Worm (Caenorhabditis elegans) whole organism, young adult: ENCODE data around the gene tre-2.

Experiments
- B0019.2 ChIP-seq: fragments of 200-800 bp; sonication (Bioruptor generic); conservative IDR thresholded peaks from 2 replicates; pipeline ENCODE4 v1.3.6; 2022; ENCODE audit warnings: missing genetic modification reagents, missing genetic modification characterization, missing compliant biosample characterization
- C17E4.6 ChIP-seq: fragments of 200-800 bp; sonication (Bioruptor generic); IDR thresholded peaks from 2 replicates; pipeline ENCODE4 v1.3.6; 2022; ENCODE audit warnings: missing genetic modification reagents, missing genetic modification characterization, missing compliant biosample characterization
- D2030.7 ChIP-seq: fragments of 200-800 bp; sonication (Bioruptor generic); IDR thresholded peaks from 2 replicates; pipeline ENCODE4 v1.3.6; 2022; ENCODE audit warnings: missing genetic modification reagents, missing genetic modification characterization, missing compliant biosample characterization
- F23B12.7 ChIP-seq: sonication (generic microtip); optimal IDR thresholded peaks from 2 replicates; lab custom pipeline; 2017; ENCODE audit warnings: missing genetic modification characterization, mild to moderate bottlenecking, missing compliant biosample characterization, antibody characterized with exemption, moderate library complexity; ENCODE audit not compliant: insufficient read depth
- F33H1.4 ChIP-seq: fragments of 200-800 bp; sonication (Bioruptor generic); IDR thresholded peaks from 2 replicates; pipeline ENCODE4 v1.3.6; 2022; ENCODE audit warnings: missing genetic modification reagents, missing genetic modification characterization, missing compliant biosample characterization
- F49E8.2 ChIP-seq: sonication (generic microtip); optimal IDR thresholded peaks from 3 replicates; lab custom pipeline; 2017; ENCODE audit warnings: missing genetic modification characterization, mild to moderate bottlenecking, missing compliant biosample characterization, antibody characterized with exemption, moderate library complexity; ENCODE audit not compliant: insufficient read depth
- F52B5.7 ChIP-seq: sonication (generic microtip); optimal IDR thresholded peaks from 2 replicates; lab custom pipeline; 2016; ENCODE audit warnings: mild to moderate bottlenecking, missing genetic modification characterization, missing compliant biosample characterization
- F57C9.4 ChIP-seq: sonication (generic microtip); optimal IDR thresholded peaks from 2 replicates; lab custom pipeline; 2017; ENCODE audit warnings: mild to moderate bottlenecking, missing genetic modification characterization, missing compliant biosample characterization
- Y53F4B.3 ChIP-seq: fragments of 200-800 bp; sonication (Bioruptor generic); IDR thresholded peaks from 2 replicates; pipeline ENCODE4 v1.3.6; 2022; ENCODE audit warnings: missing genetic modification reagents, missing genetic modification characterization, missing compliant biosample characterization
- Y53G8AR.9 ChIP-seq: fragments of 200-800 bp; sonication (Bioruptor generic); conservative IDR thresholded peaks from 2 replicates; pipeline ENCODE4 v1.3.6; 2022; ENCODE audit warnings: missing genetic modification reagents, missing genetic modification characterization, missing compliant biosample characterization
- Y56A3A.18 ChIP-seq: fragments of 200-800 bp; sonication (Bioruptor generic); IDR thresholded peaks from 2 replicates; pipeline ENCODE4 v1.3.6; 2022; ENCODE audit warnings: missing genetic modification reagents, missing genetic modification characterization, missing compliant biosample characterization
- Y79H2A.3 ChIP-seq: fragments of 200-800 bp; sonication (Bioruptor generic); conservative IDR thresholded peaks from 2 replicates; pipeline ENCODE4 v1.3.6; 2022; ENCODE audit warnings: missing genetic modification reagents, missing genetic modification characterization, missing compliant biosample characterization
- Y95B8A.8 ChIP-seq: fragments of 200-800 bp; sonication (Bioruptor generic); IDR thresholded peaks from 2 replicates; pipeline ENCODE4 v1.3.6; 2022; ENCODE audit warnings: missing genetic modification reagents, missing genetic modification characterization, missing compliant biosample characterization
- akir-1 ChIP-seq: fragments of 200-800 bp; sonication (Bioruptor generic); optimal IDR thresholded peaks from 2 replicates; lab custom pipeline; 2018; ENCODE audit warnings: mild to moderate bottlenecking, missing genetic modification characterization, moderate library complexity, missing compliant biosample characterization
- athp-1 ChIP-seq: sonication (generic microtip); optimal IDR thresholded peaks from 2 replicates; lab custom pipeline; 2017; ENCODE audit warnings: mild to moderate bottlenecking, missing genetic modification characterization, missing compliant biosample characterization
- attf-6 ChIP-seq: fragments of 200-800 bp; sonication (Bioruptor generic); IDR thresholded peaks from 2 replicates; pipeline ENCODE4 v1.3.6; 2022; ENCODE audit warnings: missing genetic modification reagents, missing genetic modification characterization, missing compliant biosample characterization
- cebp-1 ChIP-seq, 2 experiments: fragments of 200-800 bp in 1 of 2; sonication (Bioruptor generic) in 1 of 2; sonication (generic microtip) in 1 of 2; IDR thresholded peaks in 1 of 2; optimal IDR thresholded peaks in 1 of 2; 2 replicates each; pipeline versions ENCODE4 v1.3.6 to Lab custom; 2017 to 2022; ENCODE audit warnings: missing compliant biosample characterization in 2 of 2, missing genetic modification characterization in 2 of 2, mild to moderate bottlenecking in 1 of 2, missing genetic modification reagents in 1 of 2, moderate library complexity in 1 of 2
- ceh-27 ChIP-seq: fragments of 200-800 bp; sonication (Bioruptor generic); optimal IDR thresholded peaks from 2 replicates; lab custom pipeline; 2018; ENCODE audit warnings: mild to moderate bottlenecking, missing genetic modification characterization, moderate library complexity, missing compliant biosample characterization
- ceh-58 ChIP-seq: fragments of 200-800 bp; sonication (Bioruptor generic); IDR thresholded peaks from 2 replicates; pipeline ENCODE4 v1.3.6; 2022; ENCODE audit warnings: missing genetic modification characterization, missing compliant biosample characterization
- dox-1 ChIP-seq: fragments of 200-800 bp; sonication (Bioruptor generic); IDR thresholded peaks from 2 replicates; pipeline ENCODE4 v1.3.6; 2022; ENCODE audit warnings: missing genetic modification reagents, missing genetic modification characterization, missing compliant biosample characterization
- egl-18 ChIP-seq: fragments of 200-800 bp; sonication (Bioruptor generic); IDR thresholded peaks from 2 replicates; pipeline ENCODE4 v1.3.6; 2022; ENCODE audit warnings: missing genetic modification reagents, missing genetic modification characterization, missing compliant biosample characterization
- egl-44 ChIP-seq: fragments of 200-800 bp; sonication (Bioruptor generic); IDR thresholded peaks from 2 replicates; pipeline ENCODE4 v1.3.6; 2022; ENCODE audit warnings: missing genetic modification reagents, missing genetic modification characterization, missing compliant biosample characterization
- ekl-4 ChIP-seq: fragments of 200-800 bp; sonication (Bioruptor generic); IDR thresholded peaks from 2 replicates; pipeline ENCODE4 v1.3.6; 2022; ENCODE audit warnings: missing genetic modification reagents, missing genetic modification characterization, missing compliant biosample characterization
- hrde-1 ChIP-seq: sonication (generic microtip); optimal IDR thresholded peaks from 2 replicates; lab custom pipeline; 2016; ENCODE audit warnings: missing genetic modification characterization, mild to moderate bottlenecking, missing compliant biosample characterization, moderate library complexity, missing genotype, missing genetic modification reagents, borderline replicate concordance
- hsf-1 ChIP-seq: fragments of 200-800 bp; sonication (Bioruptor generic); IDR thresholded peaks from 2 replicates; pipeline ENCODE4 v1.3.6; 2022; ENCODE audit warnings: missing genetic modification reagents, missing genetic modification characterization, missing compliant biosample characterization
- let-526 ChIP-seq: fragments of 200-800 bp; sonication (Bioruptor generic); IDR thresholded peaks from 2 replicates; pipeline ENCODE4 v1.3.6; 2022; ENCODE audit warnings: missing genetic modification reagents, missing genetic modification characterization, missing compliant biosample characterization
- lin-26 ChIP-seq: fragments of 200-800 bp; sonication (Bioruptor generic); IDR thresholded peaks from 2 replicates; pipeline ENCODE4 v1.3.6; 2022; ENCODE audit warnings: missing genetic modification reagents, missing genetic modification characterization, missing compliant biosample characterization
- lin-40 ChIP-seq: sonication (generic microtip); optimal IDR thresholded peaks from 2 replicates; lab custom pipeline; 2016; ENCODE audit warnings: missing genetic modification characterization, mild to moderate bottlenecking, missing compliant biosample characterization, missing genotype, missing genetic modification reagents
- lin-54 ChIP-seq: fragments of 200-800 bp; sonication (Bioruptor generic); optimal IDR thresholded peaks from 2 replicates; lab custom pipeline; 2018; ENCODE audit warnings: mild to moderate bottlenecking, missing genetic modification characterization, missing compliant biosample characterization
- lsl-1 ChIP-seq: fragments of 200-800 bp; sonication (Bioruptor generic); optimal IDR thresholded peaks from 2 replicates; lab custom pipeline; 2018; ENCODE audit warnings: mild to moderate bottlenecking, missing genetic modification characterization, moderate library complexity, missing compliant biosample characterization
- lsy-27 ChIP-seq: sonication (generic microtip); optimal IDR thresholded peaks from 2 replicates; lab custom pipeline; 2017; ENCODE audit warnings: missing genetic modification characterization, mild to moderate bottlenecking, missing compliant biosample characterization, antibody characterized with exemption, missing genotype, borderline replicate concordance; ENCODE audit not compliant: insufficient read depth
- madf-3 ChIP-seq: fragments of 200-800 bp; sonication (Bioruptor generic); IDR thresholded peaks from 2 replicates; pipeline ENCODE4 v1.3.6; 2022; ENCODE audit warnings: missing genetic modification reagents, missing genetic modification characterization, missing compliant biosample characterization
- madf-6 ChIP-seq: fragments of 200-800 bp; sonication (Bioruptor generic); IDR thresholded peaks from 2 replicates; pipeline ENCODE4 v1.3.6; 2022; ENCODE audit warnings: missing genetic modification reagents, missing genetic modification characterization, missing compliant biosample characterization
- madf-8 ChIP-seq: fragments of 200-800 bp; sonication (Bioruptor generic); conservative IDR thresholded peaks from 2 replicates; pipeline ENCODE4 v1.3.6; 2022; ENCODE audit warnings: missing genetic modification reagents, missing genetic modification characterization, missing compliant biosample characterization
- nfyb-1 ChIP-seq: fragments of 200-800 bp; sonication (Bioruptor generic); IDR thresholded peaks from 2 replicates; pipeline ENCODE4 v1.3.6; 2022; ENCODE audit warnings: missing genetic modification reagents, missing genetic modification characterization, missing compliant biosample characterization
- pbrm-1 ChIP-seq: fragments of 200-800 bp; sonication (Bioruptor generic); IDR thresholded peaks from 2 replicates; pipeline ENCODE4 v1.3.6; 2022; ENCODE audit warnings: missing genetic modification reagents, missing genetic modification characterization, missing compliant biosample characterization
- rcor-1 ChIP-seq: fragments of 200-800 bp; sonication (Bioruptor generic); IDR thresholded peaks from 2 replicates; pipeline ENCODE4 v1.3.6; 2022; ENCODE audit warnings: missing genetic modification reagents, missing genetic modification characterization, missing compliant biosample characterization
- repo-1 ChIP-seq: sonication (generic microtip); optimal IDR thresholded peaks from 2 replicates; lab custom pipeline; 2017; ENCODE audit warnings: mild to moderate bottlenecking, missing genetic modification characterization, missing compliant biosample characterization
- snpc-1.1 ChIP-seq: sonication (generic microtip); optimal IDR thresholded peaks from 2 replicates; lab custom pipeline; 2017; ENCODE audit warnings: missing genetic modification characterization, mild to moderate bottlenecking, missing compliant biosample characterization, antibody characterized with exemption, moderate library complexity, missing genotype, missing genetic modification reagents; ENCODE audit not compliant: insufficient read depth
- snpc-4 ChIP-seq, 5 experiments: fragments of 150-350 bp in 1 of 5; sonication (generic microtip) in 4 of 5; optimal IDR thresholded peaks; 2 replicates each; lab custom pipeline; 2014 to 2018; ENCODE audit warnings: missing genetic modification characterization in 5 of 5, missing biosample characterization in 3 of 5, antibody characterized with exemption in 2 of 5, mild to moderate bottlenecking in 2 of 5, missing compliant biosample characterization in 2 of 5, missing genotype in 2 of 5, moderate library complexity in 2 of 5, missing genetic modification reagents in 1 of 5
- tbp1 ChIP-seq: fragments of 200-800 bp; sonication (Bioruptor generic); optimal IDR thresholded peaks from 2 replicates; lab custom pipeline; 2018; ENCODE audit warnings: mild to moderate bottlenecking, missing genetic modification characterization, missing compliant biosample characterization
- unc-130 ChIP-seq: sonication (generic microtip); optimal IDR thresholded peaks from 2 replicates; lab custom pipeline; 2016; ENCODE audit warnings: missing genetic modification reagents, missing genetic modification characterization, missing compliant biosample characterization
- zim-3 ChIP-seq: sonication (generic microtip); optimal IDR thresholded peaks from 2 replicates; lab custom pipeline; 2017; ENCODE audit warnings: mild to moderate bottlenecking, missing genetic modification characterization, moderate library complexity, missing compliant biosample characterization
- ztf-25 ChIP-seq: fragments of 200-800 bp; sonication (Bioruptor generic); IDR thresholded peaks from 2 replicates; pipeline ENCODE4 v1.3.6; 2022; ENCODE audit warnings: missing genetic modification reagents, missing genetic modification characterization, missing compliant biosample characterization

Gene tre-2

DNA sequence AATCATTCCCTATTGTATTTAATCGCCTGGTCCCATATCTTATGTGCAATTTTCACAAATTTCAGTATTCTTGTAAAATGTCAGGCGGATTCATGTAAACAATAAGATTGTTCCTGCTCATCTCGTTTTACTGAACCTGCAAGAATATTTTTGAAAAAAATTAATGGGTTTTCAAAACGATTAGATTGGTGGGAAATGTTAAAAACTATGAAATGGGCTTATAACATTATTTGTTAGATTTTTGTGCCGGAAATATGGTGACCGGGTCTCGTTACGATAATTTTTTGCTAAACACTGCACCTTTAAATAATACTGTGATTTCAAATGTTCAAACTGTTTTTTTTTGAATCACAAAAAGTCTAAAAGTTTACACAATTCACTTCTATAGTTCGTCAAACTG, 22.2 kb upstream of the tre-2 start:
- TF ChIP-seq dox-1 (GFP tag; lab: Robert Waterston, UW) = no peak; the same call in 1 of the 2 replicates
- 0 out of 2 replicates have a peak, but pooled peaks have one; percentile 21 for TF ChIP-seq hsf-1 (GFP tag; lab: Robert Waterston, UW)
- TF ChIP-seq Y79H2A.3 (GFP tag; lab: Robert Waterston, UW) = peak; percentile 77
- TF ChIP-seq let-526 (GFP tag; lab: Robert Waterston, UW) = no peak
- TF ChIP-seq egl-18 (GFP tag; lab: Robert Waterston, UW) = no peak
- 0 out of 2 replicates have a peak, but pooled peaks have one; percentile 33 for TF ChIP-seq C17E4.6 (GFP tag; lab: Robert Waterston, UW)
- peak; percentile 66 for TF ChIP-seq nfyb-1 (GFP tag; lab: Robert Waterston, UW)
- TF ChIP-seq lsy-27 = no peak
- TF ChIP-seq ztf-25 = no peak
- 0 out of 2 replicates have a peak, but pooled peaks have one; percentile 25 for TF ChIP-seq pbrm-1
- peak; percentile 30 for TF ChIP-seq lsl-1
- TF ChIP-seq madf-8 (GFP tag; lab: Robert Waterston, UW) = peak; percentile 47
- peak; percentile 34 for TF ChIP-seq unc-130 (GFP tag; lab: Kevin White, UChicago)
- TF ChIP-seq F52B5.7 (tag; lab: Kevin White, UChicago) = no peak
- no peak for TF ChIP-seq F23B12.7
- peak; percentile 41; the same call in 1 of the 2 replicates for TF ChIP-seq ekl-4
- TF ChIP-seq ceh-27 (GFP tag; lab: Kevin White, UChicago) = no peak
- TF ChIP-seq hrde-1 (tag; lab: Kevin White, UChicago) = peak; percentile 71
- TF ChIP-seq snpc-4 (GFP tag; optimal IDR thresholded peaks at IDR 0.05; lab: Kevin White, UChicago) = no peak
- peak in 1 of 4 experiments; percentile 59 for TF ChIP-seq snpc-4 (tag; optimal IDR thresholded peaks at IDR 0.05; lab: Kevin White, UChicago)
- TF ChIP-seq zim-3 (tag; lab: Kevin White, UChicago) = no peak
- TF ChIP-seq tbp1 = peak; percentile 13
- peak; percentile 65 for TF ChIP-seq attf-6 (GFP tag; lab: Robert Waterston, UW)
- TF ChIP-seq F57C9.4 (tag; lab: Kevin White, UChicago) = no peak
- TF ChIP-seq Y56A3A.18 (GFP tag; lab: Robert Waterston, UW) = 0 out of 2 replicates have a peak, but pooled peaks have one; percentile 38
- TF ChIP-seq lin-26 (GFP tag; lab: Robert Waterston, UW) = 0 out of 2 replicates have a peak, but pooled peaks have one; percentile 47
- TF ChIP-seq ceh-58 = 0 out of 2 replicates have a peak, but pooled peaks have one; percentile 56
- TF ChIP-seq rcor-1 = peak; percentile 49
- no peak for TF ChIP-seq cebp-1 (GFP tag; IDR thresholded peaks at IDR 0.05; lab: Robert Waterston, UW)
- peak; percentile 20 for TF ChIP-seq cebp-1 (tag; optimal IDR thresholded peaks at IDR 0.05; lab: Kevin White, UChicago)
- TF ChIP-seq snpc-1.1 (tag; lab: Kevin White, UChicago) = peak; percentile 20
- TF ChIP-seq egl-44 (GFP tag; lab: Robert Waterston, UW) = 0 out of 2 replicates have a peak, but pooled peaks have one; percentile 31
- peak; percentile 43; the same call in 1 of the 2 replicates for TF ChIP-seq B0019.2
- peak; percentile 19 for TF ChIP-seq athp-1 (tag; lab: Kevin White, UChicago)
- no peak for TF ChIP-seq akir-1 (GFP tag; lab: Kevin White, UChicago)
- no peak for TF ChIP-seq madf-3 (GFP tag; lab: Robert Waterston, UW)
- TF ChIP-seq Y53G8AR.9 (GFP tag; lab: Robert Waterston, UW) = 0 out of 2 replicates have a peak, but pooled peaks have one; percentile 62
- TF ChIP-seq D2030.7 = peak; percentile 46
- TF ChIP-seq F49E8.2 (tag; lab: Kevin White, UChicago) = peak; percentile 18
- 0 out of 2 replicates have a peak, but pooled peaks have one; percentile 39 for TF ChIP-seq Y53F4B.3 (GFP tag; lab: Robert Waterston, UW)
- peak; percentile 41 for TF ChIP-seq F33H1.4
- peak; percentile 64; the same call in 1 of the 2 replicates for TF ChIP-seq madf-6 (GFP tag; lab: Robert Waterston, UW)
- peak; percentile 64 for TF ChIP-seq lin-54
- peak; percentile 76; the same call in 1 of the 2 replicates for TF ChIP-seq Y95B8A.8 (GFP tag; lab: Robert Waterston, UW)
- no peak for TF ChIP-seq lin-40 (tag; lab: Kevin White, UChicago)
- TF ChIP-seq repo-1 (tag; lab: Kevin White, UChicago) = peak; percentile 8
